Worm (Caenorhabditis elegans) whole organism, early embryonic: Measurements from ENCODE around the gene T03F7.7.

ENCODE experiments used
- B0310.2 ChIP-seq: sonication (generic microtip); optimal IDR thresholded peaks from 2 replicates; lab custom pipeline; 2016; ENCODE audit warnings: mild to moderate bottlenecking, missing genetic modification characterization, missing compliant biosample characterization
- F13C5.2 ChIP-seq: sonication (generic microtip); optimal IDR thresholded peaks from 2 replicates; lab custom pipeline; 2017; ENCODE audit warnings: mild to moderate bottlenecking, missing genetic modification characterization, inconsistent platforms, missing compliant biosample characterization
- aly-1 ChIP-seq: sonication (generic microtip); optimal IDR thresholded peaks from 2 replicates; lab custom pipeline; 2016; ENCODE audit warnings: missing genetic modification characterization, missing compliant biosample characterization
- ama-1 ChIP-seq: fragments of 150-350 bp; optimal IDR thresholded peaks from 2 replicates; lab custom pipeline; 2014
- ceh-36 ChIP-seq: sonication (generic microtip); optimal IDR thresholded peaks from 2 replicates; lab custom pipeline; 2016; ENCODE audit warnings: missing genetic modification characterization, inconsistent platforms, missing compliant biosample characterization
- flt-1 ChIP-seq: fragments of 200-800 bp; sonication (Bioruptor generic); IDR thresholded peaks from 2 replicates; pipeline ENCODE4 v1.3.6; 2022; ENCODE audit warnings: missing genetic modification characterization, missing compliant biosample characterization
- hmbx-1 ChIP-seq: sonication (generic microtip); optimal IDR thresholded peaks from 2 replicates; lab custom pipeline; 2016; ENCODE audit warnings: mild to moderate bottlenecking, missing genetic modification characterization, missing compliant biosample characterization
- hnd-1 ChIP-seq: sonication (generic microtip); optimal IDR thresholded peaks from 2 replicates; lab custom pipeline; 2016; ENCODE audit warnings: missing genetic modification characterization, missing compliant biosample characterization
- scrt-1 ChIP-seq: fragments of 200-800 bp; sonication (Bioruptor generic); IDR thresholded peaks from 2 replicates; pipeline ENCODE4 v1.3.6; 2022; ENCODE audit warnings: missing genetic modification characterization, missing compliant biosample characterization
- sea-1 ChIP-seq: fragments of 200-800 bp; sonication (Bioruptor generic); conservative IDR thresholded peaks from 2 replicates; pipeline ENCODE4 v1.3.6; 2022; ENCODE audit warnings: missing genetic modification characterization, missing compliant biosample characterization
- tbx-37 ChIP-seq: fragments of 200-800 bp; sonication (Bioruptor generic); conservative IDR thresholded peaks from 2 replicates; pipeline ENCODE4 v1.3.6; 2022; ENCODE audit warnings: missing genetic modification reagents, missing genetic modification characterization, missing compliant biosample characterization
- tra-4 ChIP-seq: sonication (generic microtip); optimal IDR thresholded peaks from 2 replicates; lab custom pipeline; 2017; ENCODE audit warnings: missing genetic modification characterization, missing compliant biosample characterization

- peak; percentile 100 for TF ChIP-seq tbx-37
- TF ChIP-seq sea-1 (GFP tag; lab: Robert Waterston, UW) = peak; percentile 100
- TF ChIP-seq scrt-1 (GFP tag; lab: Robert Waterston, UW) = peak; percentile 100
- TF ChIP-seq ama-1 (lab: Kevin White, UChicago) = no peak
- peak; percentile 95 for TF ChIP-seq hmbx-1 (tag; lab: Kevin White, UChicago)
- peak; percentile 99 for TF ChIP-seq B0310.2 (tag; lab: Kevin White, UChicago)
- TF ChIP-seq hnd-1 (tag; lab: Kevin White, UChicago) = peak; percentile 96
- TF ChIP-seq flt-1 = peak; percentile 100
- TF ChIP-seq aly-1 (tag; lab: Kevin White, UChicago) = peak; percentile 100
- peak; percentile 98 for TF ChIP-seq tra-4 (tag; lab: Kevin White, UChicago)
- TF ChIP-seq ceh-36 (tag; lab: Kevin White, UChicago) = peak; percentile 98
- peak; percentile 99 for TF ChIP-seq F13C5.2 (tag; lab: Kevin White, UChicago)
Observed at ce11 chrV:11314025-11314880, 3.0 kb downstream of the T03F7.7 start.
